Worm (Caenorhabditis elegans): ENCODE measurements around the gene sec-61.G.
A peak's percentile ranks its signal among the peaks of the same experiment; 100 is the strongest.

The sec-61.G gene

ce11 chrV:10874938-10875599 lies 21.9 kb downstream of the sec-61.G start:
- peak; percentile 67 for TF ChIP-seq ces-1 (GFP tag; optimal IDR thresholded peaks at IDR 0.05)
- no peak for TF ChIP-seq ceh-39 (tag; optimal IDR thresholded peaks at IDR 0.05)

ce11 chrV:10873190-10873589 lies 23.8 kb downstream of the sec-61.G start:
- TF ChIP-seq pha-4 (tag; optimal IDR thresholded peaks at IDR 0.05) (no peak), ces-1 (GFP tag; optimal IDR thresholded peaks at IDR 0.05) (no peak), ceh-83 (GFP tag; optimal IDR thresholded peaks at IDR 0.05) (no peak)

ce11 chrV:10871457-10871861 lies 25.5 kb downstream of the sec-61.G start:
- no peak for TF ChIP-seq sem-2 (GFP tag; optimal IDR thresholded peaks at IDR 0.05)
- TF ChIP-seq sptf-1 (tag; optimal IDR thresholded peaks at IDR 0.05), result peak; percentile 6
- TF ChIP-seq bed-3 (GFP tag; optimal IDR thresholded peaks at IDR 0.05), result no peak
- TF ChIP-seq ceh-83 (GFP tag; optimal IDR thresholded peaks at IDR 0.05), result no peak
- TF ChIP-seq nhr-12 (tag; optimal IDR thresholded peaks at IDR 0.05), result no peak
- peak; percentile 71 for TF ChIP-seq ces-1 (GFP tag; optimal IDR thresholded peaks at IDR 0.05)

ce11 chrV:10870050-10870449 lies 26.9 kb downstream of the sec-61.G start:
- TF ChIP-seq unc-120 (tag; optimal IDR thresholded peaks at IDR 0.05; ENCODE audit: poor library complexity, severe bottlenecking) (no peak), tbx-8 (GFP tag; optimal IDR thresholded peaks at IDR 0.05) (no peak), nhr-237 (tag; optimal IDR thresholded peaks at IDR 0.05) (no peak), hlh-1 (tag; optimal IDR thresholded peaks at IDR 0.05) (no peak), drap-1 (GFP tag; optimal IDR thresholded peaks at IDR 0.05) (no peak), unc-39 (tag; optimal IDR thresholded peaks at IDR 0.05) (no peak), zip-8 (tag; optimal IDR thresholded peaks at IDR 0.05) (no peak), lin-13 (tag; optimal IDR thresholded peaks at IDR 0.05) (no peak), bed-3 (GFP tag; optimal IDR thresholded peaks at IDR 0.05) (no peak), nhr-28 (tag; optimal IDR thresholded peaks at IDR 0.05) (no peak), nhr-12 (tag; optimal IDR thresholded peaks at IDR 0.05) (no peak), lin-32 (GFP tag; optimal IDR thresholded peaks at IDR 0.05) (no peak), mep-1 (tag; optimal IDR thresholded peaks at IDR 0.05) (no peak), elt-3 (tag; optimal IDR thresholded peaks at IDR 0.05) (no peak), ham-2 (GFP tag; optimal IDR thresholded peaks at IDR 0.05) (no peak), ceh-83 (GFP tag; optimal IDR thresholded peaks at IDR 0.05) (no peak), sem-2 (GFP tag; optimal IDR thresholded peaks at IDR 0.05) (no peak), blmp-1 (tag; optimal IDR thresholded peaks at IDR 0.05) (no peak), ztf-11 (tag; optimal IDR thresholded peaks at IDR 0.05) (no peak)

ce11 chrV:10867586-10867985 lies 29.4 kb downstream of the sec-61.G start:
- no peak for TF ChIP-seq flh-1 (GFP tag; optimal IDR thresholded peaks at IDR 0.05)
- TF ChIP-seq elt-1 (tag; optimal IDR thresholded peaks at IDR 0.05; ENCODE audit: borderline replicate concordance, insufficient read depth), result no peak
- no peak for TF ChIP-seq nhr-12 (tag; optimal IDR thresholded peaks at IDR 0.05)
- no peak for TF ChIP-seq ceh-39 (tag; optimal IDR thresholded peaks at IDR 0.05)
- no peak for TF ChIP-seq pha-4 (tag; optimal IDR thresholded peaks at IDR 0.05)
- no peak for TF ChIP-seq mls-2 (tag; optimal IDR thresholded peaks at IDR 0.05)
- TF ChIP-seq nhr-76 (tag; optimal IDR thresholded peaks at IDR 0.05), result no peak
- TF ChIP-seq ceh-83 (GFP tag; optimal IDR thresholded peaks at IDR 0.05), result no peak
- no peak for TF ChIP-seq lin-32 (GFP tag; optimal IDR thresholded peaks at IDR 0.05)
- TF ChIP-seq drap-1 (GFP tag; optimal IDR thresholded peaks at IDR 0.05), result no peak
- no peak for TF ChIP-seq snpc-4 (tag; optimal IDR thresholded peaks at IDR 0.05)
- no peak for TF ChIP-seq unc-39 (tag; optimal IDR thresholded peaks at IDR 0.05)
- TF ChIP-seq bed-3 (GFP tag; optimal IDR thresholded peaks at IDR 0.05), result no peak
- no peak for TF ChIP-seq mab-5 (tag; optimal IDR thresholded peaks at IDR 0.05)
- no peak for TF ChIP-seq unc-62 (GFP tag; optimal IDR thresholded peaks at IDR 0.05)
- TF ChIP-seq sptf-1 (tag; optimal IDR thresholded peaks at IDR 0.05), result no peak
- TF ChIP-seq nhr-2 (tag; optimal IDR thresholded peaks at IDR 0.05), result no peak

ce11 chrV:10865599-10865998 lies 31.3 kb downstream of the sec-61.G start, which contains the start of gene saeg-1:
TSS of gene saeg-1 (minus strand) at chrV:10865699.
- TF ChIP-seq unc-39 (tag; optimal IDR thresholded peaks at IDR 0.05) (no peak), mep-1 (tag; optimal IDR thresholded peaks at IDR 0.05) (no peak), ztf-11 (tag; optimal IDR thresholded peaks at IDR 0.05) (no peak), M03D4.4 (tag; optimal IDR thresholded peaks at IDR 0.05) (no peak), blmp-1 (tag; optimal IDR thresholded peaks at IDR 0.05) (no peak), nhr-2 (tag; optimal IDR thresholded peaks at IDR 0.05) (no peak), ceh-39 (tag; optimal IDR thresholded peaks at IDR 0.05) (no peak), ceh-83 (GFP tag; optimal IDR thresholded peaks at IDR 0.05) (no peak), ces-1 (GFP tag; optimal IDR thresholded peaks at IDR 0.05) (no peak), sem-2 (GFP tag; optimal IDR thresholded peaks at IDR 0.05) (no peak), nhr-28 (tag; optimal IDR thresholded peaks at IDR 0.05) (no peak), elt-1 (tag; optimal IDR thresholded peaks at IDR 0.05; ENCODE audit: borderline replicate concordance, insufficient read depth) (no peak)
